Worm (Caenorhabditis elegans) whole organism, young adult: ENCODE measurements around the gene F59A6.3.

Experiments used
- akir-1 ChIP-seq: fragments of 200-800 bp; sonication (Bioruptor generic); optimal IDR thresholded peaks from 2 replicates; lab custom pipeline; 2018; ENCODE audit warnings: mild to moderate bottlenecking, missing genetic modification characterization, moderate library complexity, missing compliant biosample characterization
- ceh-91 ChIP-seq: fragments of 200-800 bp; sonication (Bioruptor generic); IDR thresholded peaks from 2 replicates; pipeline ENCODE4 v1.3.6; 2022; ENCODE audit warnings: missing genetic modification reagents, missing genetic modification characterization, missing compliant biosample characterization
- snpc-1.3 ChIP-seq: sonication (generic microtip); optimal IDR thresholded peaks from 2 replicates; lab custom pipeline; 2017; ENCODE audit warnings: missing genetic modification characterization, mild to moderate bottlenecking, missing compliant biosample characterization, antibody characterized with exemption, moderate library complexity, missing genotype, missing genetic modification reagents; ENCODE audit not compliant: insufficient read depth

DNA sequence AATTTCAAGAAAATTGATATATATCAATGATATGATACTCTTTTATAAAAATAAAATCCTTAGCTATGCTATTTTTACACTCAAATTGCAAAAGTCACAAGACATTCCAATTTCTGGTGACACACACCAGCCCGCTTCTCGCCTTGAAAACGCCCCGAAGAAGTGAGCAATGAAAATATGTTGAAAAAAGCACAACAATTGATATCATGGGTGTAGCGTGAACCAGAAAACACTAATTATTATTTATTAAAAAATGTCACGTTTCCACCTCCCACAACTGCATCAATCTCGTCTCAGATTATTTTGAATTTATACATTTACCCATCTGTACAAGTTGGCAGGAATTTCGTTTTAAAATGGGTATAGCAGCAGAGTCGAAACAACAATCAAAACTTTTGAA lies 3.4 kb upstream of the F59A6.3 start, which contains the start of gene F59A6.4:
- TF ChIP-seq akir-1, result no peak
- no peak for TF ChIP-seq snpc-1.3 (tag; lab: Kevin White, UChicago)
- no peak for TF ChIP-seq ceh-91 (GFP tag; lab: Robert Waterston, UW)
